Worm (Caenorhabditis elegans): ENCODE results near the gene plpr-1.

Gene plpr-1

DNA sequence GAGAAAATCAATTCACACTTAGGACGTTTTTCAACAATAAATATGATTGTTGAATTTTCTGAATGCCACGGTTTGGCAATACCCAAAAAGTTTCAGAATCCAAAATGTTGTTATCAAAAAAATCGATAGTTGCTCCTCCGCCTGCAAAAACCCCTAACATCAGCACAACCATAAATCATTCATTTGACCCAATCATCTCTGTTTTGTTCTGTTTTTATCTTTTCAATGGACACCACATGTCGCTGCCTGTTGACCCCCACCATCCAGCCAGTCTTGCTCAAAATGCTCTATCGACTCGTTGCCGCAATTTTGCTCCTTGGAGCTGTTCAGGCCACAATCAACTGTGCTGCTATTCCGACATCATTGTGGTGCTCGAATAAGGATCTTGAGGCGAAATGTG, 34.1 kb upstream of the plpr-1 start, which contains the start of gene F37H8.5:
Gene F37H8.5 (plus strand): TSS at position 181 of the 400 bp plus-strand sequence.
- no peak for TF ChIP-seq mdl-1 (tag; optimal IDR thresholded peaks at IDR 0.05)
- no peak for TF ChIP-seq nhr-28 (tag; optimal IDR thresholded peaks at IDR 0.05)
- TF ChIP-seq fkh-10 (GFP tag; optimal IDR thresholded peaks at IDR 0.05) = no peak
- no peak for TF ChIP-seq lin-39 (tag; optimal IDR thresholded peaks at IDR 0.05)
- TF ChIP-seq hmg-11 (tag; optimal IDR thresholded peaks at IDR 0.05) = no peak
- TF ChIP-seq ZK546.5 (tag; optimal IDR thresholded peaks at IDR 0.05) = no peak

DNA sequence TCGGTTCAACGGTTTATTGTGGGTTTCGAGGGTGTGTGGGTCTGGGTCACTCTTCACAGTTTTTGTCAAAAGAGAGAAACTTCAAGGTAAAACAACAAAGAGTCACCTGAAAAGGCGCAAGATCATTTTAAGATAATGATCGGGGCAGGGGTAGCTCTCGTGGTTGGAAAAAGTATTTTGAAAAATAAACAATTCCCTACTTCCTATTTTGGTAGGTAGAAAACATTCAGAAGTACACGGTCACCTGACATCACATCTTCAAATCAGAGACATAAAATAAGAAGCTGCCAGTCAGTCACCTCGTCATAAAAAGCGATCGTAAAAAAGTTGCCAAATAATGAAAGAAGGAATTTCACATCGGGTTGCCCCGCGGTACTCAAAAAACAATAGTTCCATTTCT, 29.6 kb upstream of the plpr-1 start:
- TF ChIP-seq elt-1 (tag; optimal IDR thresholded peaks at IDR 0.05) (peak; percentile 38), fkh-2 (tag; optimal IDR thresholded peaks at IDR 0.05) (no peak), ceh-28 (tag; optimal IDR thresholded peaks at IDR 0.05) (no peak)

DNA sequence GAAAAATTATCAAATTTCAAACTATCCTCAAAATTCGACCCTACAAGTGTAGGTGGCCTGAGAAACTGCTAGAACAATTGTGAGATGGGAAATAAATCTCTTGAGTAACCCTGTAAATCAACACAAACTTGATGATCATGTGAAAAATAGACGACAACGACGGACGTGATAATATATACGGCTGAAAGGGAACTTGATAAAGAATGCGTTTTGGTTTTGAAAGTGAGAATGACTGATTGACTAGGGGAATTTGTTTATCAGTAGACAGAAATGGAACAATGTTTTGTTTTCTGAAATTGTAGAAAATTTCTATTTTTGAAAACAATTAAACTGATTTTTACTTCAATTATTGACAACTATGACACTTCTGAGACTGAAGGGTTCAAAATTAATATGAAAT, 28.6 kb upstream of the plpr-1 start:
- TF ChIP-seq egl-27 (tag; optimal IDR thresholded peaks at IDR 0.05) = no peak
- peak; percentile 21 for TF ChIP-seq nhr-25 (tag; optimal IDR thresholded peaks at IDR 0.05)

DNA sequence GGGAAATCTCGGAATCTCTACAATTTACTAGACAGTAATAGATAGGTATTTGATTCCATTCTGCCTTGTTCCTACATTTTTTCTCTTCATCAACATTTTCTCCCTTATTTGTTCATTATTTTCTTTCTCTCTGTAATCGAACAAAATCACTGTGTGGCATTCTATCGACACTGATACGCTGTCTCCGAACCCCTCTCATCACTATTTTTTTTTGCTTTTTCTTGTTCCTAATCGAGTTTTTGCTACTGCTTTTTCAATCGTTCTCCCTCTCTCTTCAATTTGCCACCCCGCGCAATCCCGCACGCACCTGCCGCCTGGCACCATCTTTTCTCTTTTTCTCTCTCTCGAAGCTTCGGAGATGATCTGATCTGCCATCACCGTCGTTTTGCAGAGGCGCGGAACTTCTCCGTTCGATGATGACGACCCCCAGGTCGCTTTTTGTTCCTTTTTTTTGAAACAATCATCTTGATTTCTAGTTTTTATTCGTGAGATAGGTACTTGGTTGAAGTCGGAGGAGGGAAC, 21.8 kb upstream of the plpr-1 start:
- peak; percentile 27 for TF ChIP-seq nhr-23 (tag; optimal IDR thresholded peaks at IDR 0.05)
- TF ChIP-seq nhr-25 (tag; optimal IDR thresholded peaks at IDR 0.05) = peak; percentile 36
- TF ChIP-seq elt-1 (tag; optimal IDR thresholded peaks at IDR 0.05) = peak; percentile 30
- TF ChIP-seq elt-3 (tag; optimal IDR thresholded peaks at IDR 0.05) = no peak

DNA sequence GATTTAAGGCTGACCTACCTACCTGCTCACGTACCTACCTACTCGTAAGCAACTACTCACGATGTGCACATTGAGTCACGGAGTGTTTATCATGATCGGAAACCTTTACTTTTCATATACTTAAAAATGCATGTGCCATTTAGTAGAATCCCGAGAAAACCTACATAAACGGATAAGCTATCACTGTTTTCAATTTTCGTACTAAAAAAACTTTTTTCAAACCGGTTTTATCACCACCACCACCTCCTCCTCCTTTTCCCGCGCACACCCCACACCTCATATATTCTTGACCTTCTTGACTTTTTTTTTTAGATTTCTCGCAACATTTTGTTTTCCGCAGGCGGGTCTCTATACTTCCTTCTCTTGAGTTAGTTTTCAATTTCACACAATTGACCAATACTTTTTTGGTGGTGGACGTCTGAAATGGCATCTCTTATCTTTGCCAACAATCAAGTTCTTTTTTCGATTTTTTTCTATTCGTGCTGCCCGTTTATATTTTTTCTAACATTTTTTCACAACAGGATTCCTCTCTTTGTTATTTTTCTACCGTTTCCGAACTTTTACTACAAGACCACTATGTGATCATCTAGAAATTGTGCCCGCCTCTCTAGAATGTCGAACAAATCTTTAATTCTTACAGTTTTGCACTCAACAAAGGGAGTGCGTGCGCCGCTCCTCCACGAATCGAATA, 19.4 kb upstream of the plpr-1 start, which contains the start of gene srap-1:
Gene srap-1 (plus strand): TSS at position 641 of the 691 bp plus-strand sequence.
- TF ChIP-seq elt-1 (tag; optimal IDR thresholded peaks at IDR 0.05) (peak; percentile 46), nhr-25 (tag; optimal IDR thresholded peaks at IDR 0.05) (peak; percentile 6), egl-5 (tag; optimal IDR thresholded peaks at IDR 0.05) (no peak)

DNA sequence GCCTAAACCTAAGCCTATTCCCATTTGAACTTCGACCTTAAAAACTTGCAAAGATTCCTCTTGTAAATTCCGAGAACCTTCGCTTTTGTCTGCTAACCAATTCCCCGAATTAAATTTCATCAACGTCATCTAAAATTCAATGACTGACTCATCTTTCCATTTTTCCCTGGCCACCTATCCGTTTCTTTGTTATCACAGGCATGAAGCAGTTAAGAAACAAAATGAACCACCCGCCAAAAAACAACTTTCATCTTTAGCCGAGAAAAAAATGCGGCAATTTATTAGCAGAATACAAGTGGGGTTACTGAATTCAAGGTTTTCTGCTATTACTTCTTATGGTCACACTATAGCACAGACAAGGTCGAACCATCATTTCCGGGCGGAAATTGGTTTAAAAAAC, 17.4 kb upstream of the plpr-1 start:
- TF ChIP-seq zag-1 (tag; optimal IDR thresholded peaks at IDR 0.05) (no peak), nhr-25 (tag; optimal IDR thresholded peaks at IDR 0.05) (no peak), unc-62 (GFP tag; optimal IDR thresholded peaks at IDR 0.05) (no peak), fkh-2 (tag; optimal IDR thresholded peaks at IDR 0.05) (no peak), nhr-28 (tag; optimal IDR thresholded peaks at IDR 0.05) (no peak)

DNA sequence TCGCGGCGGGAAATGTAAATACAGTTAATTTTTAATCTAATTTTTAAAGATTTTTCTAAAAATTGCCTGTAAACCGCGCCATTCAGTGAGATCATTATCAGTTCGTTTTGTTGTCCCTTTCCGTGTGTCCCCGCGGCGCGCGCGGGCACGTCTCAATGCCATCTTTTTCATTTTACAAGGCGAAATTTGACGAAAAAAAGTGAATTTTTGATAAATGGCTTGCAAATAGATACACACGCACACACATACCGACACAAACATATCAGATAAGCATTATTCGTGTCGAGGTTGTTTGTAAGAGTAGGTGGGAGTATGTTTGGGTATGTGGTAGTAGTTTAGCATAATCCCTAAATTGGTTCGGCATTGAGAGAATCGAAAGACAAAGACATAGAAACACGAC, 16.3 kb upstream of the plpr-1 start:
- TF ChIP-seq elt-1 (tag; optimal IDR thresholded peaks at IDR 0.05) (peak; percentile 82), daf-12 (tag; optimal IDR thresholded peaks at IDR 0.05) (no peak), nhr-25 (tag; optimal IDR thresholded peaks at IDR 0.05) (peak; percentile 78)

DNA sequence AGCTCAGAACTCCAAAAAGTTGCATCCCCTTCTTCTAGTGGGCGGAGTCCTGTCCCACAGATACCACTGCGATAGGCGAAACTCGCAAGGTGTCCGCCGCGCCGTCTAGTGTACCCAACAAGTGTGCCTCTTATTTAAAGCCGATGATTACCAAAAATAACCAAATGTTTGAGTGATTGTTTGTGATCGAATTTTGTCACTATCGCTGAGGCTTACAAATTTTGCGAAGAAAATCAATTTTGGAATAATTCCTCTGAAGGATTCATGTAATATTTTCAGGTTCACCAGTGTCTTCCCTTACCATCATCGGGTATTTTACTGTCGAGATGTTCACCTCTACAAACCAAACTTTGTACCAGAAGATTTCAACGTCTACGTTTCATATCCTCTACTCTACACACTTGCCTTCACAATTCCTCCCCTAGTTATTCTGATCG, 2.0 kb downstream of the plpr-1 start:
- peak; percentile 69 for TF ChIP-seq nhr-23 (tag; optimal IDR thresholded peaks at IDR 0.05)
- peak; percentile 99 for TF ChIP-seq snpc-4 (tag; optimal IDR thresholded peaks at IDR 0.05)
- TF ChIP-seq egl-27 (tag; optimal IDR thresholded peaks at IDR 0.05) = peak; percentile 8
- no peak for TF ChIP-seq hmg-11 (tag; optimal IDR thresholded peaks at IDR 0.05)
- no peak for TF ChIP-seq nhr-12 (tag; optimal IDR thresholded peaks at IDR 0.05)
- peak; percentile 42 for TF ChIP-seq skn-1 (tag; optimal IDR thresholded peaks at IDR 0.05)
- peak; percentile 79 for TF ChIP-seq unc-62 (GFP tag; optimal IDR thresholded peaks at IDR 0.05)
- peak; percentile 74 for TF ChIP-seq aly-2 (tag; optimal IDR thresholded peaks at IDR 0.05)
- peak in 1 of 3 experiments; percentile 75 for TF ChIP-seq elt-3 (tag; optimal IDR thresholded peaks at IDR 0.05)
- peak; percentile 71 for TF ChIP-seq lsy-12 (tag; optimal IDR thresholded peaks at IDR 0.05)
- TF ChIP-seq ceh-9 (tag; optimal IDR thresholded peaks at IDR 0.05) = no peak
- TF ChIP-seq nhr-28 (tag; optimal IDR thresholded peaks at IDR 0.05) = no peak
- TF ChIP-seq nhr-25 (tag; optimal IDR thresholded peaks at IDR 0.05) = peak; percentile 53
- no peak for TF ChIP-seq ztf-4 (tag; optimal IDR thresholded peaks at IDR 0.05)
- no peak for TF ChIP-seq sea-2 (GFP tag; optimal IDR thresholded peaks at IDR 0.05)
- TF ChIP-seq jun-1 (tag; optimal IDR thresholded peaks at IDR 0.05) = peak; percentile 65
- TF ChIP-seq ama-1 (optimal IDR thresholded peaks at IDR 0.05) = peak; percentile 98
- no peak for TF ChIP-seq fkh-2 (tag; optimal IDR thresholded peaks at IDR 0.05)
- peak; percentile 33 for TF ChIP-seq pha-4 (tag; optimal IDR thresholded peaks at IDR 0.05)
- peak; percentile 62 for TF ChIP-seq lin-39 (tag; optimal IDR thresholded peaks at IDR 0.05)
- no peak for TF ChIP-seq ceh-82 (tag; optimal IDR thresholded peaks at IDR 0.05)
- TF ChIP-seq egl-5 (tag; optimal IDR thresholded peaks at IDR 0.05) = no peak
- TF ChIP-seq R02D3.7 (tag; optimal IDR thresholded peaks at IDR 0.05) = peak; percentile 73
- TF ChIP-seq lin-15B (tag; optimal IDR thresholded peaks at IDR 0.05) = peak; percentile 65
- no peak for TF ChIP-seq fkh-10 (GFP tag; optimal IDR thresholded peaks at IDR 0.05)
- TF ChIP-seq nfya-1 (tag; optimal IDR thresholded peaks at IDR 0.05; ENCODE audit: insufficient read depth) = peak; percentile 73
- peak; percentile 68 for TF ChIP-seq tbx-2 (tag; optimal IDR thresholded peaks at IDR 0.05)
- TF ChIP-seq zag-1 (tag; optimal IDR thresholded peaks at IDR 0.05) = peak; percentile 32
- peak; percentile 64 for TF ChIP-seq elt-2 (tag; optimal IDR thresholded peaks at IDR 0.05)
- no peak for TF ChIP-seq nhr-67 (tag; optimal IDR thresholded peaks at IDR 0.05)
